Worm (Caenorhabditis elegans) whole organism, L4 larva: ENCODE data around the gene rpt-4.

Experiments
- unc-62 ChIP-seq, 3 experiments: fragments of 150-350 bp in 1 of 3; sonication (generic microtip); optimal IDR thresholded peaks in 2 of 3; peaks in 1 of 3; 1 replicate in 1 of 3; 2 replicates in 2 of 3; lab custom pipeline; 2014 to 2017; ENCODE audit warnings: missing biosample characterization in 3 of 3, missing genetic modification characterization in 3 of 3, missing genetic modification reagents in 3 of 3, missing genotype in 1 of 3
- ztf-11 ChIP-seq: fragments of 150-350 bp; optimal IDR thresholded peaks from 2 replicates; lab custom pipeline; 2014; ENCODE audit warnings: missing biosample characterization, missing genetic modification characterization

- TF ChIP-seq unc-62 (GFP tag; optimal IDR thresholded peaks at IDR 0.05 in 1 of 2; lab: Kevin White, UChicago) (no peak), unc-62 (tag; optimal IDR thresholded peaks at IDR 0.05; lab: Kevin White, UChicago) (no peak), ztf-11 (tag; lab: Kevin White, UChicago) (no peak)
Observed at ce11 chrII:46116-46515, at the start of gene rpt-4.
